Worm (Caenorhabditis elegans): ENCODE data around the gene clec-230.
"Not testable (repeated sequence)": the region's sequence is repeated elsewhere in the genome, so short reads cannot be mapped to it uniquely, and the experiment has no call there.

Gene clec-230

DNA sequence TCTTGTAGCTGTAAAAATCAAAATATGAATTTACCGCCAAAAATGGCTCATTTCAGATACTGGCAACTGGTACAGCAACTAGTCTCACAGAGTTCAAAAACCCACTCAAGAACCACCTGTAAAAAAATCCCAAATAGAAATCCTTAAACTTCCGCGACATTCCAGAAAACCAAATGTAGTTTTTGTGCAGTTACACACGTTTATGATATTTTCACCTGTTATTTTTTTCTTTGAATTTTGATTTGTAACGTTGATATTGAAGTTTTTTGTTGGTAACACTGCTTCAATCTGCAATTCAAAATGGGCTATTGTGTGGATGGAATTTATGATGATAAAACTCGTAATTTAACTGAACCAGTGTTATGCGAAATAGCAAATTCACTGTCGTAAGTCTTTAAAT is 16.1 kb downstream of the clec-230 start, which contains the start of gene srw-113:
Gene srw-113, plus strand, starts transcription at position 301 of the 400 bp plus-strand sequence.
- TF ChIP-seq nhr-237 (tag; optimal IDR thresholded peaks at IDR 0.05) (no peak), sem-2 (GFP tag; optimal IDR thresholded peaks at IDR 0.05) (no peak), bed-3 (GFP tag; optimal IDR thresholded peaks at IDR 0.05) (no peak), mls-2 (tag; optimal IDR thresholded peaks at IDR 0.05) (no peak), ham-2 (GFP tag; optimal IDR thresholded peaks at IDR 0.05) (no peak)

DNA sequence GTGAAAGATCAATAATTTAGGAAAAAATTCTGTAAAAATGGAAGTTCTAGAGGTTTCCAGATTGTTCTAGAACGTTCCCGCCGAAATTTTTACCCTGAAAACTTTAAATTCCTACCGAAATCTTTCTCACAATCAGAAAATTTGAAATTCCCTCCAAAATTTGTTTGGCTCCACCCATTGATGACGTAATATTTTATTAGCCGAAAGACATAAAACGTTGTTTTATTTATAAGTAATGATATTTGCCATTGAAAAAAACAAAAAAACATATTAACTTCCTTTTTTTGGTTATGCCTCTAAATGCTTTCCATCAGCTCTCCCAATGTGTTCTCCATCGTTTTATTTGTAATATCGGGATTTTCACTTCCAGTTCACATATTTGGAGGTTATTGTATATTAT is 18.6 kb downstream of the clec-230 start, which contains the start of gene srh-295:
Gene srh-295, plus strand, starts transcription at position 301 of the 400 bp plus-strand sequence.
- TF ChIP-seq zip-8 (tag; optimal IDR thresholded peaks at IDR 0.05): peak; percentile 70
- no peak for TF ChIP-seq nhr-2 (tag; optimal IDR thresholded peaks at IDR 0.05)

- TF ChIP-seq snpc-4 (tag; optimal IDR thresholded peaks at IDR 0.05): no peak
- no peak for TF ChIP-seq nhr-12 (tag; optimal IDR thresholded peaks at IDR 0.05)
- TF ChIP-seq sem-2 (GFP tag; optimal IDR thresholded peaks at IDR 0.05): no peak
- no peak for TF ChIP-seq ceh-43 (GFP tag; optimal IDR thresholded peaks at IDR 0.05)
These were observed 21.0 kb downstream of the clec-230 start, which contains the start of gene ZK1037.6 for ce11 chrV:15327745-15328447. TSS of gene ZK1037.6 (minus strand) at chrV:15327795.

ce11 chrV:15323417-15323816 is 25.5 kb downstream of the clec-230 start:
- TF ChIP-seq ceh-43 (GFP tag; optimal IDR thresholded peaks at IDR 0.05): no peak
- no peak for TF ChIP-seq mab-5 (tag; optimal IDR thresholded peaks at IDR 0.05)
- TF ChIP-seq mls-2 (tag; optimal IDR thresholded peaks at IDR 0.05): no peak
- no peak for TF ChIP-seq zip-8 (tag; optimal IDR thresholded peaks at IDR 0.05)
- no peak for TF ChIP-seq lin-32 (GFP tag; optimal IDR thresholded peaks at IDR 0.05)
- no peak for TF ChIP-seq nhr-2 (tag; optimal IDR thresholded peaks at IDR 0.05)
- TF ChIP-seq ham-2 (GFP tag; optimal IDR thresholded peaks at IDR 0.05): no peak
- TF ChIP-seq tbx-8 (GFP tag; optimal IDR thresholded peaks at IDR 0.05): no peak
- no peak for TF ChIP-seq unc-120 (tag; optimal IDR thresholded peaks at IDR 0.05; ENCODE audit: poor library complexity, severe bottlenecking)
- no peak for TF ChIP-seq cnd-1 (tag; optimal IDR thresholded peaks at IDR 0.05)
- no peak for TF ChIP-seq ztf-11 (tag; optimal IDR thresholded peaks at IDR 0.05)
- TF ChIP-seq ces-1 (GFP tag; optimal IDR thresholded peaks at IDR 0.05): no peak

ce11 chrV:15322653-15323052 is 26.3 kb downstream of the clec-230 start, which contains the start of gene nhr-247:
TSS of gene nhr-247 (plus strand) at chrV:15322982.
- not testable (repeated sequence) for TF ChIP-seq elt-1 (tag; optimal IDR thresholded peaks at IDR 0.05; ENCODE audit: borderline replicate concordance, insufficient read depth); unc-39 (tag; optimal IDR thresholded peaks at IDR 0.05); ham-2 (GFP tag; optimal IDR thresholded peaks at IDR 0.05)

DNA sequence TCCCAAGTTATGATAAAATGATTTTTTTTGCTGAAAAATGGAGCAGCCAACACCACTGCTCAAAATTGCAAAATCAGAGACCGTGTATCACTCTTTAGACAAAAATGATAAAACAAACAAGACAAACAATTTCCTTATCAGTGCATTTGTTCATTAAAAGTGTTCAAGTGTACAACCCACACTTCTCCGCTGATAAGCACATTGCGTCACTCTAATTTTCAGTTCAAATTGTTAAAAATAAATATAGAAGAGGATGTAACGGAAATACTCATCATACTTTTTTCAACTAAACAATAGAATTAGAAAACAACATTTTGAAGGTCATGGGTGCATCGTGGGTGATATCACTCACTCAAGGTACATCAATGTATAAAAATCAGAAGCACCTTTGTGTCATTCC is 30.3 kb downstream of the clec-230 start, which contains the start of gene nhr-291:
Gene nhr-291, plus strand, starts transcription at position 324 of the 400 bp plus-strand sequence.
- no peak for TF ChIP-seq lin-32 (GFP tag; optimal IDR thresholded peaks at IDR 0.05)
- no peak for TF ChIP-seq hlh-1 (tag; optimal IDR thresholded peaks at IDR 0.05)
- TF ChIP-seq lsy-2 (tag; optimal IDR thresholded peaks at IDR 0.05): no peak
- TF ChIP-seq blmp-1 (tag; optimal IDR thresholded peaks at IDR 0.05): no peak
- TF ChIP-seq ztf-11 (tag; optimal IDR thresholded peaks at IDR 0.05): no peak
- no peak for TF ChIP-seq ces-1 (GFP tag; optimal IDR thresholded peaks at IDR 0.05)
- TF ChIP-seq ceh-83 (GFP tag; optimal IDR thresholded peaks at IDR 0.05): no peak
- no peak for TF ChIP-seq unc-39 (tag; optimal IDR thresholded peaks at IDR 0.05)
- no peak for TF ChIP-seq ham-2 (GFP tag; optimal IDR thresholded peaks at IDR 0.05)
- TF ChIP-seq cnd-1 (tag; optimal IDR thresholded peaks at IDR 0.05): no peak
- TF ChIP-seq elt-1 (tag; optimal IDR thresholded peaks at IDR 0.05; ENCODE audit: borderline replicate concordance, insufficient read depth): no peak
- no peak for TF ChIP-seq nhr-237 (tag; optimal IDR thresholded peaks at IDR 0.05)
- TF ChIP-seq sptf-1 (tag; optimal IDR thresholded peaks at IDR 0.05): no peak
- no peak for TF ChIP-seq pha-4 (tag; optimal IDR thresholded peaks at IDR 0.05)
- TF ChIP-seq tbx-8 (GFP tag; optimal IDR thresholded peaks at IDR 0.05): no peak

All from whole organism, mixed stage, embryonic.